Fruit fly (Drosophila melanogaster) whole organism, embryonic: ENCODE data around the gene CG7296.

Experiments used
- Adf1 ChIP-seq: fragments of 200-800 bp; sonication (Bioruptor generic); IDR thresholded peaks from 2 replicates; pipeline ENCODE4 v1.3.6; 2022; ENCODE audit warnings: missing biosample characterization, missing genetic modification characterization
- CG10147 ChIP-seq: fragments of 200-800 bp; sonication (Bioruptor generic); optimal IDR thresholded peaks from 2 replicates; lab custom pipeline; 2019; ENCODE audit warnings: missing biosample characterization, mild to moderate bottlenecking, missing genetic modification characterization, moderate library complexity
- CG10209 ChIP-seq: fragments of 200-800 bp; sonication (Bioruptor generic); optimal IDR thresholded peaks from 3 replicates; lab custom pipeline; 2017; ENCODE audit warnings: missing biosample characterization, mild to moderate bottlenecking, missing genetic modification characterization, missing genetic modification reagents
- CG10431 ChIP-seq: fragments of 200-800 bp; sonication (Bioruptor generic); optimal IDR thresholded peaks from 3 replicates; lab custom pipeline; 2018; ENCODE audit warnings: missing biosample characterization, mild to moderate bottlenecking, missing genetic modification characterization
- CG10543 ChIP-seq: fragments of 200-800 bp; sonication (Bioruptor generic); optimal IDR thresholded peaks from 3 replicates; lab custom pipeline; 2017; ENCODE audit warnings: missing biosample characterization, mild to moderate bottlenecking, missing genetic modification characterization, moderate library complexity
- CG10979 ChIP-seq: fragments of 200-800 bp; sonication (Bioruptor generic); optimal IDR thresholded peaks from 2 replicates; lab custom pipeline; 2018; ENCODE audit warnings: missing biosample characterization, mild to moderate bottlenecking, missing genetic modification characterization, moderate library complexity
- CG11695 ChIP-seq: fragments of 200-800 bp; sonication (Bioruptor generic); IDR thresholded peaks from 3 replicates; pipeline ENCODE4 v1.3.6; 2022; ENCODE audit warnings: missing biosample characterization, missing genetic modification characterization
- CG12071 ChIP-seq: fragments of 200-800 bp; sonication (Bioruptor generic); optimal IDR thresholded peaks from 3 replicates; lab custom pipeline; 2018; ENCODE audit warnings: missing biosample characterization, mild to moderate bottlenecking, missing genetic modification characterization
- CG13775 ChIP-seq: fragments of 200-800 bp; sonication (Bioruptor generic); optimal IDR thresholded peaks from 3 replicates; lab custom pipeline; 2017; ENCODE audit warnings: missing biosample characterization, mild to moderate bottlenecking, missing genetic modification characterization
- CG13894 ChIP-seq: fragments of 200-800 bp; sonication (Bioruptor generic); optimal IDR thresholded peaks from 3 replicates; lab custom pipeline; 2018; ENCODE audit warnings: missing biosample characterization, mild to moderate bottlenecking, missing genetic modification characterization, moderate library complexity
- CG16813 ChIP-seq: fragments of 200-800 bp; sonication (Bioruptor generic); IDR thresholded peaks from 3 replicates; pipeline ENCODE4 v1.3.6; 2022; ENCODE audit warnings: missing biosample characterization, missing genetic modification characterization; ENCODE audit not compliant: partially characterized antibody
- CG2678 ChIP-seq: fragments of 200-800 bp; sonication (Bioruptor generic); optimal IDR thresholded peaks from 3 replicates; lab custom pipeline; 2019; ENCODE audit warnings: missing biosample characterization, mild to moderate bottlenecking, missing genetic modification characterization, moderate library complexity
- CG2712 ChIP-seq: fragments of 200-800 bp; optimal IDR thresholded peaks from 3 replicates; lab custom pipeline; 2019; ENCODE audit warnings: missing biosample characterization, mild to moderate bottlenecking, missing genetic modification characterization, moderate library complexity
- CG30020 ChIP-seq: fragments of 200-800 bp; optimal IDR thresholded peaks from 2 replicates; lab custom pipeline; 2019; ENCODE audit warnings: missing biosample characterization, mild to moderate bottlenecking, missing genetic modification characterization, moderate library complexity
- CG31441 ChIP-seq: fragments of 200-800 bp; sonication (Bioruptor generic); IDR thresholded peaks from 2 replicates; pipeline ENCODE4 v1.3.6; 2022; ENCODE audit warnings: missing biosample characterization, missing genetic modification characterization
- CG3407 ChIP-seq: fragments of 200-800 bp; sonication (Bioruptor generic); optimal IDR thresholded peaks from 2 replicates; lab custom pipeline; 2018; ENCODE audit warnings: missing biosample characterization, mild to moderate bottlenecking, missing genetic modification characterization
- CG34422 ChIP-seq: fragments of 200-800 bp; sonication (Bioruptor generic); IDR thresholded peaks from 3 replicates; pipeline ENCODE4 v1.3.6; 2022; ENCODE audit warnings: missing biosample characterization, missing genetic modification characterization
- CG5180 ChIP-seq: fragments of 200-800 bp; sonication (Bioruptor generic); optimal IDR thresholded peaks from 3 replicates; lab custom pipeline; 2017; ENCODE audit warnings: missing biosample characterization, missing genetic modification characterization, mild to moderate bottlenecking, moderate library complexity, missing genetic modification reagents
- CG6272 ChIP-seq: fragments of 200-800 bp; sonication (Bioruptor generic); IDR thresholded peaks from 2 replicates; pipeline ENCODE4 v1.3.6; 2022; ENCODE audit warnings: missing biosample characterization, missing genetic modification characterization
- CG7987 ChIP-seq: fragments of 200-800 bp; sonication (Bioruptor generic); optimal IDR thresholded peaks from 2 replicates; lab custom pipeline; 2018; ENCODE audit warnings: missing biosample characterization, mild to moderate bottlenecking, missing genetic modification characterization, moderate library complexity
- CG8281 ChIP-seq: fragments of 200-800 bp; sonication (Bioruptor generic); optimal IDR thresholded peaks from 2 replicates; lab custom pipeline; 2018; ENCODE audit warnings: missing biosample characterization, mild to moderate bottlenecking, missing genetic modification characterization, moderate library complexity
- CG8478 ChIP-seq: fragments of >200 bp; optimal IDR thresholded peaks from 2 replicates; lab custom pipeline; 2018
- CG9727 ChIP-seq: fragments of 200-800 bp; sonication (Bioruptor generic); optimal IDR thresholded peaks from 3 replicates; lab custom pipeline; 2017; ENCODE audit warnings: missing biosample characterization, mild to moderate bottlenecking, missing genetic modification characterization
- CG9797 ChIP-seq: fragments of 200-800 bp; sonication (Bioruptor generic); optimal IDR thresholded peaks from 3 replicates; lab custom pipeline; 2018; ENCODE audit warnings: missing biosample characterization, mild to moderate bottlenecking, missing genetic modification characterization
- CG9932 ChIP-seq: fragments of 200-800 bp; sonication (Bioruptor generic); IDR thresholded peaks from 2 replicates; pipeline ENCODE4 v1.3.6; 2022; ENCODE audit warnings: missing biosample characterization, missing genetic modification characterization
- D19A ChIP-seq: fragments of 200-800 bp; optimal IDR thresholded peaks from 3 replicates; lab custom pipeline; 2019; ENCODE audit warnings: missing biosample characterization, mild to moderate bottlenecking, missing genetic modification characterization, moderate library complexity
- Drgx ChIP-seq: fragments of 200-800 bp; sonication (Bioruptor generic); IDR thresholded peaks from 2 replicates; pipeline ENCODE4 v1.3.6; 2022; ENCODE audit warnings: missing biosample characterization, missing genetic modification characterization
- ERR ChIP-seq: fragments of 200-800 bp; sonication (Bioruptor generic); optimal IDR thresholded peaks from 2 replicates; lab custom pipeline; 2016; ENCODE audit warnings: missing biosample characterization, missing genetic modification characterization
- Fer1 ChIP-seq: fragments of 200-800 bp; sonication (Bioruptor generic); optimal IDR thresholded peaks from 2 replicates; lab custom pipeline; 2017; ENCODE audit warnings: missing biosample characterization, mild to moderate bottlenecking, missing genetic modification characterization
- Hr39 ChIP-seq: fragments of >200 bp; optimal IDR thresholded peaks from 2 replicates; lab custom pipeline; 2017
- Max ChIP-seq: fragments of 200-800 bp; sonication (Bioruptor generic); optimal IDR thresholded peaks from 2 replicates; lab custom pipeline; 2016; ENCODE audit warnings: missing biosample characterization, mild to moderate bottlenecking, missing genetic modification characterization
- Nf-YB ChIP-seq: fragments of 200-800 bp; sonication (Bioruptor generic); optimal IDR thresholded peaks from 3 replicates; lab custom pipeline; 2019; ENCODE audit warnings: missing biosample characterization, mild to moderate bottlenecking, missing genetic modification characterization, moderate library complexity
- Side ChIP-seq: fragments of 200-800 bp; sonication (Bioruptor generic); optimal IDR thresholded peaks from 2 replicates; lab custom pipeline; 2016; ENCODE audit warnings: missing biosample characterization, missing genetic modification characterization
- Ssrp ChIP-seq: fragments of 200-800 bp; sonication (Bioruptor generic); optimal IDR thresholded peaks from 2 replicates; lab custom pipeline; 2018; ENCODE audit warnings: missing biosample characterization, mild to moderate bottlenecking, missing genetic modification characterization, moderate library complexity
- Trl ChIP-seq, 3 experiments: fragments of >200 bp in 2 of 3; fragments of 200-800 bp in 1 of 3; sonication (Bioruptor generic) in 1 of 3; optimal IDR thresholded peaks; 2 replicates in 1 of 3; 3 replicates in 2 of 3; lab custom pipeline; 2016 to 2017; ENCODE audit warnings: missing biosample characterization in 1 of 3, missing genetic modification characterization in 1 of 3
- ara ChIP-seq: fragments of 200-800 bp; sonication (Bioruptor generic); IDR thresholded peaks from 2 replicates; pipeline ENCODE4 v1.3.6; 2022; ENCODE audit warnings: missing biosample characterization, missing genetic modification characterization
- ase ChIP-seq: fragments of 200-800 bp; sonication (Bioruptor generic); IDR thresholded peaks from 3 replicates; pipeline ENCODE4 v1.3.6; 2022; ENCODE audit warnings: missing biosample characterization, missing genetic modification characterization
- br ChIP-seq: fragments of >200 bp; optimal IDR thresholded peaks from 2 replicates; lab custom pipeline; 2017
- bsh ChIP-seq, 2 experiments: fragments of 200-800 bp; sonication (Bioruptor generic); optimal IDR thresholded peaks; 2 replicates each; lab custom pipeline; 2017 to 2018; ENCODE audit warnings: mild to moderate bottlenecking in 2 of 2, missing biosample characterization in 2 of 2, missing genetic modification characterization in 2 of 2, moderate library complexity in 1 of 2
- cato ChIP-seq: fragments of 200-800 bp; sonication (Bioruptor generic); optimal IDR thresholded peaks from 2 replicates; lab custom pipeline; 2016; ENCODE audit warnings: missing biosample characterization, missing genetic modification characterization, borderline replicate concordance
- dati ChIP-seq: fragments of 200-800 bp; sonication (Bioruptor generic); IDR thresholded peaks from 2 replicates; pipeline ENCODE4 v1.3.6; 2022; ENCODE audit warnings: missing biosample characterization, missing genetic modification characterization
- dm ChIP-seq: fragments of 200-800 bp; sonication (Bioruptor generic); optimal IDR thresholded peaks from 3 replicates; lab custom pipeline; 2016; ENCODE audit warnings: missing biosample characterization, missing genetic modification characterization
- fd3F ChIP-seq: fragments of 200-800 bp; sonication (Bioruptor generic); optimal IDR thresholded peaks from 2 replicates; lab custom pipeline; 2018; ENCODE audit warnings: missing biosample characterization, mild to moderate bottlenecking, missing genetic modification characterization, moderate library complexity
- gcm2 ChIP-seq: fragments of 200-800 bp; sonication (Bioruptor generic); optimal IDR thresholded peaks from 2 replicates; lab custom pipeline; 2016; ENCODE audit warnings: missing biosample characterization, missing genetic modification characterization
- lmd ChIP-seq: fragments of 200-800 bp; sonication (Bioruptor generic); IDR thresholded peaks from 2 replicates; pipeline ENCODE4 v1.3.6; 2022; ENCODE audit warnings: missing biosample characterization, missing genetic modification characterization
- mld ChIP-seq: fragments of 200-800 bp; sonication (Bioruptor generic); IDR thresholded peaks from 3 replicates; pipeline ENCODE4 v1.3.6; 2022; ENCODE audit warnings: missing biosample characterization, missing genetic modification characterization; ENCODE audit not compliant: partially characterized antibody
- tap ChIP-seq: fragments of 200-800 bp; optimal IDR thresholded peaks from 3 replicates; lab custom pipeline; 2019; ENCODE audit warnings: missing biosample characterization, mild to moderate bottlenecking, missing genetic modification characterization, moderate library complexity
- unpg ChIP-seq: fragments of 200-800 bp; sonication (Bioruptor generic); optimal IDR thresholded peaks from 3 replicates; lab custom pipeline; 2018; ENCODE audit warnings: missing biosample characterization, mild to moderate bottlenecking, missing genetic modification characterization, moderate library complexity

Gene CG7296

DNA sequence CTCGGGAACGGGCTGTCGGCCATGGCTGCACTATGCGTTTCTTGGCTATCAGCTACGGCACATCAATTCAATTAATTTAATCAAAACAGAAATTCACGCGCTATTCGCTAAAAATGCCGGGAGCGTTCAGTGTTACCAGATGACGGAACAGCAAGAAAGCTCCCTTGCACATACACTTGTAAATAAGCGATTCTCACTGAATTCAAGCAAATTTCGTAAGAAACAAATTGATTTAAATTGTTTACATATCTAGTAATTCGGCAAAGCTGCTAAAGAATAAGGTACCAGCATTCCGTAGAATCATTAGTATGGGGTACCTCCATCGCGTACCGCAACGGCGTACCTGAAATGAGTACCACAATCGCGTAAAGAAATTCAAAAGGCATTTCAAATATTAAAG is 49.1 kb upstream of the CG7296 start, which contains the start of gene Nup107 (continued):
- TF ChIP-seq CG31441 = no peak
- no peak for TF ChIP-seq Ssrp (tag; lab: Kevin White, UChicago)
- no peak for TF ChIP-seq CG8281 (tag; lab: Kevin White, UChicago)
- TF ChIP-seq CG10431 (GFP tag; lab: Kevin White, UChicago) = no peak
- no peak for TF ChIP-seq ase (GFP tag; lab: Robert Waterston, UW)
- TF ChIP-seq lmd (GFP tag; lab: Robert Waterston, UW) = peak; percentile 5; the same call in 1 of the 2 replicates
- peak; percentile 46 for TF ChIP-seq dm (GFP tag; lab: Kevin White, UChicago)
- TF ChIP-seq dati = no peak

DNA sequence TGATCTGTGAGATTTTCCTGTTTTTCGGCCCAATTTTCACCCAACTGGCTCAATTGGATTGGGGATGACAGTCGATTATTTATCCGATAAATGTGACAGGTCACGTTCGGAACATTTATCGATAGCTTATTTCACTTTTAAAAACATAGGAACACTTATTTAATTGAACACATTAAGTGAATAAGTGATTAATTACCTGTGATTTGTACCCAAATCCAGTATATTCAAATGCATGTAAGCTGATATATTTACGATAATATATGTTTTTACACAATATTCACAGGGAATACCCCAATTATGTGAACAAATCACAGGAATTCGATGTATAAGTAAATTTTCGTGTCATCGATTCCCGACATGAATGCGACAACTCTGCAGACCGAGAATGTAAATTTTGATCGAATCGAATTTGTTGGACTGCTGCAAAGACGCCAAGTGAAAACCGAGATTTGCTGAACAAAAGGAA is 45.5 kb upstream of the CG7296 start, which contains the start of the genes EMC3 and Dpy-30L1:
EMC3 (minus strand) TSS at position 81 of the 466 bp plus-strand sequence.
Dpy-30L1 (plus strand) TSS at position 311 of the 466 bp plus-strand sequence.
- TF ChIP-seq Hr39 (lab: Kevin White, UChicago) (no peak), unpg (no peak), cato (GFP tag; lab: Kevin White, UChicago) (no peak), Fer1 (peak; percentile 57), tap (no peak), CG10147 (GFP tag; lab: Kevin White, UChicago) (no peak), CG34422 (peak; percentile 66; the same call in 2 of the 3 replicates), CG9727 (GFP tag; lab: Kevin White, UChicago) (peak; percentile 52), lmd (GFP tag; lab: Robert Waterston, UW) (peak; percentile 43; the same call in 1 of the 2 replicates), CG31441 (no peak; the same call in none of the 2 replicates), CG3407 (no peak), ara (no peak), CG7987 (GFP tag; lab: Kevin White, UChicago) (no peak), Nf-YB (GFP tag; lab: Kevin White, UChicago) (peak; percentile 25), CG8478 (lab: Kevin White, UChicago) (no peak), ERR (GFP tag; lab: Kevin White, UChicago) (peak; percentile 24), Ssrp (tag; lab: Kevin White, UChicago) (peak; percentile 44), CG30020 (peak; percentile 78), CG6272 (0 out of 2 replicates have a peak, but pooled peaks have one; percentile 27), br (lab: Kevin White, UChicago) (no peak), CG2712 (tag; lab: Kevin White, UChicago) (peak; percentile 74), D19A (tag; lab: Kevin White, UChicago) (no peak), CG13775 (GFP tag; lab: Kevin White, UChicago) (peak; percentile 70), CG16813 (GFP tag; lab: Robert Waterston, UW) (peak; percentile 88), CG9797 (GFP tag; lab: Kevin White, UChicago) (no peak), Drgx (GFP tag; lab: Robert Waterston, UW) (no peak; the same call in 1 of the 2 replicates), CG13894 (tag; lab: Kevin White, UChicago) (no peak), Trl (optimal IDR thresholded peaks at IDR 0.05; lab: Kevin White, UChicago) (no peak), Trl (GFP tag; optimal IDR thresholded peaks at IDR 0.05; lab: Kevin White, UChicago) (peak; percentile 40), Max (GFP tag; lab: Kevin White, UChicago) (peak; percentile 58), bsh (GFP tag; optimal IDR thresholded peaks at IDR 0.05; lab: Kevin White, UChicago) (peak in 1 of 2 experiments; percentile 53), CG5180 (GFP tag; lab: Kevin White, UChicago) (no peak), mld (0 out of 3 replicates have a peak, but pooled peaks have one; percentile 29), gcm2 (GFP tag; lab: Kevin White, UChicago) (peak; percentile 12), Adf1 (GFP tag; lab: Robert Waterston, UW) (no peak), CG9932 (GFP tag; lab: Robert Waterston, UW) (peak; percentile 69), CG10209 (GFP tag; lab: Kevin White, UChicago) (peak; percentile 78), CG11695 (GFP tag; lab: Robert Waterston, UW) (no peak), CG10979 (tag; lab: Kevin White, UChicago) (peak; percentile 52), Side (GFP tag; lab: Kevin White, UChicago) (peak; percentile 3), CG2678 (tag; lab: Kevin White, UChicago) (no peak), CG10543 (GFP tag; lab: Kevin White, UChicago) (no peak), fd3F (GFP tag; lab: Kevin White, UChicago) (peak; percentile 26), CG12071 (GFP tag; lab: Kevin White, UChicago) (no peak)
